Fruit fly (Drosophila melanogaster) whole organism, pupa: ENCODE results near the gene topi.

Experiments used
- CG12605 ChIP-seq: fragments of 200-800 bp; sonication (Bioruptor generic); IDR thresholded peaks from 2 replicates; pipeline ENCODE4 v1.3.6; 2022; ENCODE audit warnings: missing biosample characterization, missing genetic modification characterization
- CG13204 ChIP-seq: fragments of 200-800 bp; sonication (Bioruptor generic); optimal IDR thresholded peaks from 2 replicates; lab custom pipeline; 2018; ENCODE audit warnings: missing biosample characterization, mild to moderate bottlenecking, missing genetic modification characterization, moderate library complexity
- CG32121 ChIP-seq: fragments of 200-800 bp; sonication (Bioruptor generic); IDR thresholded peaks from 2 replicates; pipeline ENCODE4 v1.3.6; 2022; ENCODE audit warnings: missing biosample characterization, missing genetic modification characterization
- CG34367 ChIP-seq: fragments of 200-800 bp; sonication (Bioruptor generic); optimal IDR thresholded peaks from 2 replicates; lab custom pipeline; 2018; ENCODE audit warnings: missing biosample characterization, mild to moderate bottlenecking, missing genetic modification characterization
- CG4496 ChIP-seq: fragments of 200-800 bp; sonication (Bioruptor generic); IDR thresholded peaks from 3 replicates; pipeline ENCODE4 v1.3.6; 2022; ENCODE audit warnings: missing biosample characterization, missing genetic modification characterization
- CG8159 ChIP-seq: fragments of 200-800 bp; sonication (Bioruptor generic); optimal IDR thresholded peaks from 3 replicates; lab custom pipeline; 2018; ENCODE audit warnings: missing biosample characterization, mild to moderate bottlenecking, missing genetic modification characterization, moderate library complexity
- EcR ChIP-seq: fragments of 200-800 bp; sonication (Bioruptor generic); optimal IDR thresholded peaks from 3 replicates; lab custom pipeline; 2019; ENCODE audit warnings: missing biosample characterization, missing genetic modification characterization, mild to moderate bottlenecking, moderate library complexity, missing genetic modification reagents
- Ets98B ChIP-seq: fragments of 200-800 bp; sonication (Bioruptor generic); IDR thresholded peaks from 2 replicates; pipeline ENCODE4 v1.3.6; 2022; ENCODE audit warnings: missing biosample characterization, missing genetic modification characterization
- Pif1B ChIP-seq: fragments of 200-800 bp; sonication (Bioruptor generic); optimal IDR thresholded peaks from 3 replicates; lab custom pipeline; 2016; ENCODE audit warnings: missing biosample characterization, missing genetic modification characterization
- Snoo ChIP-seq: fragments of 200-800 bp; sonication (Bioruptor generic); optimal IDR thresholded peaks from 3 replicates; lab custom pipeline; 2017; ENCODE audit warnings: missing biosample characterization, mild to moderate bottlenecking, missing genetic modification characterization, inconsistent platforms
- fd96Ca ChIP-seq: fragments of 200-800 bp; sonication (Bioruptor generic); IDR thresholded peaks from 3 replicates; pipeline ENCODE4 v1.3.6; 2022; ENCODE audit warnings: missing biosample characterization, missing genetic modification characterization

dm6 chr3R:9823723-9824122 lies 48.8 kb downstream of the topi start, which contains the start of gene CG34302:
- no peak for TF ChIP-seq CG32121 (GFP tag; lab: Robert Waterston, UW)
- TF ChIP-seq CG8159 (tag; lab: Kevin White, UChicago): no peak
- no peak for TF ChIP-seq CG12605
- TF ChIP-seq CG13204 (GFP tag; lab: Kevin White, UChicago): no peak
- no peak for TF ChIP-seq Ets98B (GFP tag; lab: Robert Waterston, UW)
- no peak for TF ChIP-seq Pif1B (GFP tag; lab: Kevin White, UChicago)
- no peak for TF ChIP-seq CG4496 (GFP tag; lab: Robert Waterston, UW)
- TF ChIP-seq fd96Ca (GFP tag; lab: Robert Waterston, UW): no peak
- no peak for TF ChIP-seq CG34367 (tag; lab: Kevin White, UChicago)
- TF ChIP-seq EcR: no peak
- TF ChIP-seq Snoo (tag; lab: Kevin White, UChicago): no peak
